Fruit fly (Drosophila melanogaster): ENCODE data around the gene beta-Spec.

beta-Spec gene

dm6 chrX:17679642-17680571 is 22.7 kb downstream of the beta-Spec start (continued):
- TF ChIP-seq ftz-f1 (GFP tag; optimal IDR thresholded peaks at IDR 0.05) (no peak), Taf1 (GFP tag; IDR thresholded peaks at IDR 0.05) (no peak), wor (GFP tag; IDR thresholded peaks at IDR 0.05) (no peak), gem (tag; optimal IDR thresholded peaks at IDR 0.05) (peak; percentile 46), Deaf1 (tag; optimal IDR thresholded peaks at IDR 0.05) (peak; percentile 65), run (tag; optimal IDR thresholded peaks at IDR 0.05) (no peak), nom (GFP tag; optimal IDR thresholded peaks at IDR 0.05) (peak; percentile 55), bab2 (GFP tag; optimal IDR thresholded peaks at IDR 0.05) (no peak), Sry-β (GFP tag; optimal IDR thresholded peaks at IDR 0.05) (no peak), CG3065 (GFP tag; optimal IDR thresholded peaks at IDR 0.05) (no peak), GATAe (GFP tag; conservative IDR thresholded peaks at IDR 0.05) (no peak), Optix (GFP tag; IDR thresholded peaks at IDR 0.05) (no peak), crc (GFP tag; optimal IDR thresholded peaks at IDR 0.05) (no peak), zen2 (GFP tag; IDR thresholded peaks at IDR 0.05; ENCODE audit: partially characterized antibody) (no peak), CG9817 (tag; optimal IDR thresholded peaks at IDR 0.05) (no peak), Fer2 (tag; optimal IDR thresholded peaks at IDR 0.05) (no peak), CG4730 (GFP tag; IDR thresholded peaks at IDR 0.05) (no peak), CG12299 (tag; optimal IDR thresholded peaks at IDR 0.05) (no peak), CG6689 (GFP tag; IDR thresholded peaks at IDR 0.05) (no peak), CG1024 (GFP tag; IDR thresholded peaks at IDR 0.05) (no peak), MESR4 (GFP tag; optimal IDR thresholded peaks at IDR 0.05) (no peak), Ets65A (GFP tag) (peak; percentile 8), BtbVII (GFP tag; optimal IDR thresholded peaks at IDR 0.05) (no peak), lmd (GFP tag; IDR thresholded peaks at IDR 0.05) (no peak), CG12769 (tag; optimal IDR thresholded peaks at IDR 0.05) (no peak), CG18262 (tag; optimal IDR thresholded peaks at IDR 0.05) (peak; percentile 9), ab (GFP tag; optimal IDR thresholded peaks at IDR 0.05) (no peak), CG17612 (GFP tag; IDR thresholded peaks at IDR 0.05) (no peak), Ptx1 (GFP tag; IDR thresholded peaks at IDR 0.05) (no peak), aop (GFP tag; IDR thresholded peaks at IDR 0.05) (no peak), Hr51 (GFP tag; optimal IDR thresholded peaks at IDR 0.05) (peak in 1 of 2 experiments; percentile 39), CG11093 (GFP tag; IDR thresholded peaks at IDR 0.05) (no peak), CG1602 (GFP tag; optimal IDR thresholded peaks at IDR 0.05) (no peak), Nf-YA (GFP tag; IDR thresholded peaks at IDR 0.05) (no peak), Meics (GFP tag; optimal IDR thresholded peaks at IDR 0.05) (peak; percentile 23), Dbx (GFP tag; IDR thresholded peaks at IDR 0.05) (no peak), CG10147 (GFP tag; optimal IDR thresholded peaks at IDR 0.05) (no peak), tgo (GFP tag; IDR thresholded peaks at IDR 0.05) (0 out of 3 replicates have a peak, but pooled peaks have one; percentile 20), HLH54F (GFP tag; optimal IDR thresholded peaks at IDR 0.05) (no peak), CG15479 (GFP tag; optimal IDR thresholded peaks at IDR 0.05) (no peak), schlank (tag; optimal IDR thresholded peaks at IDR 0.05) (no peak), caup (GFP tag; optimal IDR thresholded peaks at IDR 0.05; ENCODE audit: severe bottlenecking) (no peak), CG13123 (GFP tag; optimal IDR thresholded peaks at IDR 0.05) (no peak), Ada2b (GFP tag; IDR thresholded peaks at IDR 0.05) (no peak), Hmr (GFP tag; optimal IDR thresholded peaks at IDR 0.05) (no peak), Bteb2 (GFP tag; optimal IDR thresholded peaks at IDR 0.05) (no peak), bsh (GFP tag; optimal IDR thresholded peaks at IDR 0.05) (no peak), D (optimal IDR thresholded peaks at IDR 0.05) (no peak), D (GFP tag; optimal IDR thresholded peaks at IDR 0.05) (no peak), pros (GFP tag; optimal IDR thresholded peaks at IDR 0.05) (no peak)
